Worm (Caenorhabditis elegans): Measurements from ENCODE around the gene set-17.

set-17 gene

DNA sequence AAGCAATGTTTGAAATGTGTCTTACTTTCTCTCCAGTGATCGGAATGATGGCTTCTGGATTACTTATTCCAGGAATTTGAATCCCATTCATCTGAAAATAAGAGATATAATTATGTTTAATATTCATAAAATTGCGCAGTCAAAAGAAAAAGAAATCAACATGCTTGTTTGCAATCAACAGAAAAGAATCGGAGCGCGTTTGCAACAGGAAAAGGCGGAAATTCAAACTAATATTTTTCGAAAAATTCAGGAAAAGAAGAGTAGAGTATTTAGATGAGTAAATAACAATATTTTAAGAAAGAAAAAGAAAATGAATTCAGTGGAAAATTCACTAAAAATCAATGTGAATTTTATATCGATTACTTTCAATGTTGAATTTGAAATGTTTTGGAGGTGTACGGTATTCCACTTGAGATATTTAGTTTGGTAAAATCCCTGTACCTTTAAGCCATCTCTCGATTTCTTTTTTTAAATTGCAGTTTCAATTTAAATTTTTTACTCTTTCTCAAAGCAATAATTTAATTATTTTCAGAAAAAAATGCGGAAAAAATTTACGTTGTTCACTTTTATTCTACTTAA, at the start of gene set-17, which contains the start of gene T21B10.4:
TSS of gene set-17 (minus strand) at position 127 of the 579 bp plus-strand sequence.
TSS of gene T21B10.4 (plus strand) at position 533 of the 579 bp plus-strand sequence.
- TF ChIP-seq zip-5 (tag; optimal IDR thresholded peaks at IDR 0.05): no peak
- TF ChIP-seq hlh-6 (tag; optimal IDR thresholded peaks at IDR 0.05): no peak
- no peak for TF ChIP-seq pros-1 (tag; optimal IDR thresholded peaks at IDR 0.05)
- TF ChIP-seq hlh-13 (GFP tag; optimal IDR thresholded peaks at IDR 0.05): no peak
- TF ChIP-seq pat-9 (tag; optimal IDR thresholded peaks at IDR 0.05): no peak
- TF ChIP-seq pha-2 (tag; optimal IDR thresholded peaks at IDR 0.05): no peak
- no peak for TF ChIP-seq ceh-14 (tag; optimal IDR thresholded peaks at IDR 0.05)
- no peak for TF ChIP-seq ahr-1 (tag; optimal IDR thresholded peaks at IDR 0.05)
- no peak for TF ChIP-seq dve-1 (tag; optimal IDR thresholded peaks at IDR 0.05)
- no peak for TF ChIP-seq sox-4 (tag; optimal IDR thresholded peaks at IDR 0.05)
- no peak for TF ChIP-seq ref-2 (tag; optimal IDR thresholded peaks at IDR 0.05)
- no peak for TF ChIP-seq T23F11.4 (GFP tag; optimal IDR thresholded peaks at IDR 0.05)
- TF ChIP-seq ets-4 (tag; optimal IDR thresholded peaks at IDR 0.05): no peak
- no peak for TF ChIP-seq ama-1 (optimal IDR thresholded peaks at IDR 0.05)
- TF ChIP-seq hlh-30 (tag; optimal IDR thresholded peaks at IDR 0.05; ENCODE audit: insufficient read depth): no peak
- TF ChIP-seq ceh-6 (GFP tag; optimal IDR thresholded peaks at IDR 0.05): no peak
- TF ChIP-seq fkh-10 (GFP tag; optimal IDR thresholded peaks at IDR 0.05): no peak
- no peak for TF ChIP-seq ceh-31 (tag; optimal IDR thresholded peaks at IDR 0.05)
- TF ChIP-seq ceh-34 (tag; optimal IDR thresholded peaks at IDR 0.05): no peak
- no peak for TF ChIP-seq rnt-1 (tag; optimal IDR thresholded peaks at IDR 0.05)

DNA sequence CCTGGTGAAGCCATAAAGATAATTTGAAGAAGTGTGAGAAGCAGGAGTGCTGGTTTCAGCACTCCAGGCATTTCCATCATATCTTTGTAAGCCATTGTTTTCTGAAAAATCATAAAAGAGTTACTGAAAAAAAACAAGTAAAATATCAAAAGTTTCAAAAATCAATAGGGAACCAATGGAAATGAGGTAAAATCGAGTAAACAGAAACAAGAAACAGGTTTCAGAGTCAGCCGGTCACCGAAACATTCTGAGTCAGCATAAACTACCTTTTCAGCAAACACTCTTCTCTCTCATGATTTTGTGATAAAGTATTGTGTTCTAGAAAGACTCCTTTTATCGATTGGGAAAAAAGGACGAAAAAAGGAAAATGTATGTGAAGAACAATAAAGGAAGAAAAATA, 49.2 kb upstream of the set-17 start, which contains the start of gene C18E9.9:
TSS of gene C18E9.9 (minus strand) at position 101 of the 400 bp plus-strand sequence.
- no peak for TF ChIP-seq nhr-232 (tag; optimal IDR thresholded peaks at IDR 0.05)
- TF ChIP-seq unc-42 (tag; optimal IDR thresholded peaks at IDR 0.05): no peak
- no peak for TF ChIP-seq fax-1 (tag; optimal IDR thresholded peaks at IDR 0.05)
- no peak for TF ChIP-seq elt-4 (tag; optimal IDR thresholded peaks at IDR 0.05)
- no peak for TF ChIP-seq ceh-48 (tag; optimal IDR thresholded peaks at IDR 0.05)
- no peak for TF ChIP-seq K09A11.1 (tag; optimal IDR thresholded peaks at IDR 0.05; ENCODE audit: insufficient read depth)
- no peak for TF ChIP-seq sox-2 (GFP tag; IDR thresholded peaks at IDR 0.05)
- TF ChIP-seq nfya-1 (tag; optimal IDR thresholded peaks at IDR 0.05): no peak
- no peak for TF ChIP-seq lin-11 (tag; optimal IDR thresholded peaks at IDR 0.05)
- TF ChIP-seq hlh-8 (tag; optimal IDR thresholded peaks at IDR 0.05): no peak
- TF ChIP-seq gmeb-2 (tag; optimal IDR thresholded peaks at IDR 0.05): no peak
- no peak for TF ChIP-seq unc-55 (GFP tag; optimal IDR thresholded peaks at IDR 0.05)
- TF ChIP-seq ceh-14 (tag; optimal IDR thresholded peaks at IDR 0.05): no peak
- no peak for TF ChIP-seq hlh-13 (GFP tag; optimal IDR thresholded peaks at IDR 0.05)
- TF ChIP-seq eyg-1 (tag; optimal IDR thresholded peaks at IDR 0.05): no peak
- TF ChIP-seq ceh-22 (tag; optimal IDR thresholded peaks at IDR 0.05): no peak
- no peak for TF ChIP-seq dve-1 (tag; optimal IDR thresholded peaks at IDR 0.05)

DNA sequence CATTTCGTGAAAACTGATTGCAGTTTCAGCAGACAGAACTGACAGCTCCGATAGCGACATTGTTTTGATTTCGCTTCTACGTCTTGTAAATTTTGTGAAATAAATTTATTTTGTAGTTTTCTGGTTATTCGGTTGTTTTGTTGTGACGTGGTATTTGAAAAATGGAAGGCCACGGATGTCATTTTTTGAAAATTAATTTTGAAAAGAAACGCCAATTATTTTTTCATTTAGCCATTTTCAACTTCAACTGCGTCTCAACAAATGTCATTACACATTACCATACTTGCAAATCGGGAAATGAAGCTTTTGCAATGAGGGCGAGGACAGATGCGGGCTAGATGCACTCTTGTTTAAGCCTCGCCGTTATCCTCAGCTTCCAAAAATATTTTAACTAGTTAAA, 47.7 kb upstream of the set-17 start, which contains the start of gene C18E9.8:
TSS of gene C18E9.8 (minus strand) at position 101 of the 400 bp plus-strand sequence.
- TF ChIP-seq C08G9.2 (tag; optimal IDR thresholded peaks at IDR 0.05) (no peak), ceh-2 (tag; optimal IDR thresholded peaks at IDR 0.05) (no peak), fax-1 (tag; optimal IDR thresholded peaks at IDR 0.05) (no peak), ceh-9 (tag; optimal IDR thresholded peaks at IDR 0.05) (no peak), pag-3 (tag; optimal IDR thresholded peaks at IDR 0.05; ENCODE audit: borderline replicate concordance) (no peak), ztf-16 (tag; optimal IDR thresholded peaks at IDR 0.05) (no peak), fkh-6 (tag; optimal IDR thresholded peaks at IDR 0.05) (no peak), che-1 (tag; optimal IDR thresholded peaks at IDR 0.05) (no peak), hlh-15 (tag; optimal IDR thresholded peaks at IDR 0.05) (no peak), C38D4.7 (GFP tag; optimal IDR thresholded peaks at IDR 0.05) (no peak), nfya-1 (tag; optimal IDR thresholded peaks at IDR 0.05) (no peak), unc-42 (tag; optimal IDR thresholded peaks at IDR 0.05) (no peak), sdc-2 (tag; optimal IDR thresholded peaks at IDR 0.05) (no peak)

All from whole organism, late embryonic.